Comparison of ENCODE assay signal across 2 fruit fly cellular contexts in the genomic region with DNA sequence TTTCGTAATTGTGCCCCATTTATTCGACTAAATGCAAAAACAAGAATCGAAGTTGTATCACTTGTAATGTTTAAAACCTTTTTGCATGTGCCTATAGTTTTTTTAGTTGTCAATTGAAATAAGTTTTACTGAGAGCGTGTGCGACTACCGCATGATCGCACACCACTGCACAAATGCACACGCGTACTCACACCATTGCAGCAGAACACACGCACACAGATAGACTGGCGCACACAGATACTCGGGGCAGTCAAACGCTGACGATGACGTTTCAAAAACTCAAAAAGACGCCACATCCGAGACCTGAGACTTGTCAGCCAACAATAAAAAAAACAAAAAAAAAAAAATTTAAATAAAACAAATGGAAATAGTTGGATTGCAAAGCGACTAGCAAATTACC.
TF ChIP-seq lines count a peak whose summit lies in the region.

No protein-coding gene starts in this region.

- TF ChIP-seq CTCF in whole organism, embryonic (GFP tag; optimal IDR thresholded peaks at IDR 0.05; lab: Kevin White, UChicago), result no peak

TF ChIP-seq in whole organism, adult, 20 proteins besides CTCF, POLR2A, EP300 and RAD21:
- TF ChIP-seq CG7045 (GFP tag; optimal IDR thresholded peaks at IDR 0.05; lab: Kevin White, UChicago) (no peak), CG1620 (GFP tag; optimal IDR thresholded peaks at IDR 0.05; lab: Kevin White, UChicago) (no peak), CG33017 (tag; optimal IDR thresholded peaks at IDR 0.05; lab: Kevin White, UChicago) (no peak), Mnt (GFP tag; optimal IDR thresholded peaks at IDR 0.05; lab: Kevin White, UChicago) (peak; percentile 64), CG7101 (tag; optimal IDR thresholded peaks at IDR 0.05; lab: Kevin White, UChicago) (no peak), cic (GFP tag; optimal IDR thresholded peaks at IDR 0.05; lab: Kevin White, UChicago) (peak; percentile 86), Clk (GFP tag; optimal IDR thresholded peaks at IDR 0.05; lab: Kevin White, UChicago) (peak; percentile 27), cnc (optimal IDR thresholded peaks at IDR 0.05; lab: Kevin White, UChicago) (peak in 1 of 2 experiments; percentile 82), CG5204 (GFP tag; optimal IDR thresholded peaks at IDR 0.05; lab: Kevin White, UChicago) (no peak), bab1 (GFP tag; optimal IDR thresholded peaks at IDR 0.05; lab: Kevin White, UChicago) (no peak), tj (GFP tag; optimal IDR thresholded peaks at IDR 0.05; lab: Kevin White, UChicago) (peak; percentile 80), toe (GFP tag; optimal IDR thresholded peaks at IDR 0.05; lab: Kevin White, UChicago) (no peak), pad (GFP tag; optimal IDR thresholded peaks at IDR 0.05; lab: Kevin White, UChicago) (no peak), ovo (GFP tag; optimal IDR thresholded peaks at IDR 0.05; lab: Kevin White, UChicago) (peak; percentile 46), Hr96 (GFP tag; optimal IDR thresholded peaks at IDR 0.05; lab: Kevin White, UChicago) (no peak), kay (GFP tag; lab: Kevin White, UChicago; ENCODE audit: borderline replicate concordance) (peak; percentile 58), CG14711 (tag; optimal IDR thresholded peaks at IDR 0.05; lab: Kevin White, UChicago) (no peak), Crg-1 (GFP tag; optimal IDR thresholded peaks at IDR 0.05; lab: Kevin White, UChicago) (no peak), CG11617 (GFP tag; optimal IDR thresholded peaks at IDR 0.05; lab: Kevin White, UChicago) (no peak), CG12768 (GFP tag; optimal IDR thresholded peaks at IDR 0.05; lab: Kevin White, UChicago) (no peak)

TF ChIP-seq in whole organism, embryonic, 481 proteins besides CTCF, POLR2A, EP300 and RAD21:
- no peak for TF ChIP-seq Camta (GFP tag; optimal IDR thresholded peaks at IDR 0.05; lab: Kevin White, UChicago)
- TF ChIP-seq cg (GFP tag; optimal IDR thresholded peaks at IDR 0.05; lab: Kevin White, UChicago), result peak; percentile 13

Comparison
In these comparisons a context has a peak if more than half of its experiments do, and no peak if none do; other contexts are left out.
1. Of the 1 proteins assayed by ChIP-seq in both whole organism, embryonic and whole organism, adult: peak only in whole organism, embryonic: none; only in whole organism, adult: kay; in both: none; in neither: 0.